Worm (Caenorhabditis elegans): Measurements from ENCODE around the gene C29H12.2.

ce11 chrII:6109989-6110388 is 13.6 kb upstream of the C29H12.2 start:
- no peak for TF ChIP-seq ets-7 (tag; optimal IDR thresholded peaks at IDR 0.05)
- TF ChIP-seq ama-1 (optimal IDR thresholded peaks at IDR 0.05) = no peak
- TF ChIP-seq ceh-36 (tag; optimal IDR thresholded peaks at IDR 0.05) = no peak
- TF ChIP-seq sea-1 (GFP tag; conservative IDR thresholded peaks at IDR 0.05) = no peak
- no peak for TF ChIP-seq tra-4 (tag; optimal IDR thresholded peaks at IDR 0.05)
- no peak for TF ChIP-seq aly-1 (tag; optimal IDR thresholded peaks at IDR 0.05)
- no peak for TF ChIP-seq tbx-11 (GFP tag; IDR thresholded peaks at IDR 0.05)
- TF ChIP-seq flt-1 (GFP tag; IDR thresholded peaks at IDR 0.05) = no peak
- TF ChIP-seq ceh-13 (GFP tag; optimal IDR thresholded peaks at IDR 0.05) = no peak
- TF ChIP-seq scrt-1 (GFP tag; IDR thresholded peaks at IDR 0.05) = no peak
- no peak for TF ChIP-seq hnd-1 (tag; optimal IDR thresholded peaks at IDR 0.05)
